Fruit fly (Drosophila melanogaster) whole organism, embryonic: Measurements from ENCODE around the gene Gr61a.
A peak's percentile ranks its signal among the peaks of the same experiment; 100 is the strongest.

Experiments used
- Atf-2 ChIP-seq: fragments of 200-800 bp; sonication (Bioruptor generic); optimal IDR thresholded peaks from 2 replicates; lab custom pipeline; 2016; ENCODE audit warnings: missing biosample characterization, missing genetic modification characterization
- CG10366 ChIP-seq: fragments of 200-800 bp; sonication (Bioruptor generic); IDR thresholded peaks from 2 replicates; pipeline ENCODE4 v1.3.6; 2022; ENCODE audit warnings: missing biosample characterization, missing genetic modification characterization
- CG11085 ChIP-seq: fragments of 200-800 bp; sonication (Bioruptor generic); IDR thresholded peaks from 2 replicates; pipeline ENCODE4 v1.3.6; 2022; ENCODE audit warnings: missing biosample characterization, missing genetic modification characterization
- CG12071 ChIP-seq: fragments of 200-800 bp; sonication (Bioruptor generic); optimal IDR thresholded peaks from 3 replicates; lab custom pipeline; 2018; ENCODE audit warnings: missing biosample characterization, mild to moderate bottlenecking, missing genetic modification characterization
- CG14710 ChIP-seq: fragments of 200-800 bp; sonication (Bioruptor generic); optimal IDR thresholded peaks from 3 replicates; lab custom pipeline; 2019; ENCODE audit warnings: missing biosample characterization, mild to moderate bottlenecking, missing genetic modification characterization, moderate library complexity
- CG14860 ChIP-seq: fragments of 200-800 bp; sonication (Bioruptor generic); IDR thresholded peaks from 3 replicates; pipeline ENCODE4 v1.3.6; 2022; ENCODE audit warnings: missing biosample characterization, missing genetic modification characterization; ENCODE audit not compliant: partially characterized antibody
- CG14965 ChIP-seq: fragments of 200-800 bp; sonication (Bioruptor generic); optimal IDR thresholded peaks from 2 replicates; lab custom pipeline; 2016; ENCODE audit warnings: missing biosample characterization, missing genetic modification characterization, borderline replicate concordance
- CG15269 ChIP-seq: fragments of 200-800 bp; sonication (Bioruptor generic); optimal IDR thresholded peaks from 2 replicates; lab custom pipeline; 2018; ENCODE audit warnings: missing biosample characterization, mild to moderate bottlenecking, missing genetic modification characterization, moderate library complexity
- CG1529 ChIP-seq: fragments of 200-800 bp; sonication (Bioruptor generic); optimal IDR thresholded peaks from 3 replicates; lab custom pipeline; 2018; ENCODE audit warnings: missing biosample characterization, missing genetic modification characterization
- CG16779 ChIP-seq: fragments of 200-800 bp; sonication (Bioruptor generic); IDR thresholded peaks from 2 replicates; pipeline ENCODE4 v1.3.6; 2022; ENCODE audit warnings: missing biosample characterization, missing genetic modification characterization
- CG18262 ChIP-seq: fragments of 200-800 bp; optimal IDR thresholded peaks from 3 replicates; lab custom pipeline; 2019; ENCODE audit warnings: missing biosample characterization, mild to moderate bottlenecking, missing genetic modification characterization, moderate library complexity
- CG2116 ChIP-seq: fragments of 200-800 bp; sonication (Bioruptor generic); optimal IDR thresholded peaks from 3 replicates; lab custom pipeline; 2018; ENCODE audit warnings: missing biosample characterization, mild to moderate bottlenecking, missing genetic modification characterization
- CG2120 ChIP-seq: fragments of 200-800 bp; sonication (Bioruptor generic); optimal IDR thresholded peaks from 3 replicates; lab custom pipeline; 2016; ENCODE audit warnings: missing biosample characterization, missing genetic modification characterization
- CG2129 ChIP-seq: fragments of 200-800 bp; sonication (Bioruptor generic); IDR thresholded peaks from 2 replicates; pipeline ENCODE4 v1.3.6; 2022; ENCODE audit warnings: missing biosample characterization, missing genetic modification characterization; ENCODE audit not compliant: partially characterized antibody
- CG33557 ChIP-seq: fragments of 200-800 bp; sonication (Bioruptor generic); optimal IDR thresholded peaks from 2 replicates; lab custom pipeline; 2019; ENCODE audit warnings: missing biosample characterization, mild to moderate bottlenecking, missing genetic modification characterization, moderate library complexity
- CG4282 ChIP-seq: fragments of 200-800 bp; sonication (Bioruptor generic); optimal IDR thresholded peaks from 2 replicates; lab custom pipeline; 2016; ENCODE audit warnings: missing biosample characterization, missing genetic modification characterization
- CG4328 ChIP-seq: fragments of 200-800 bp; sonication (Bioruptor generic); optimal IDR thresholded peaks from 3 replicates; lab custom pipeline; 2017; ENCODE audit warnings: missing biosample characterization, missing genetic modification reagents, missing genetic modification characterization
- CG43689 ChIP-seq: fragments of 200-800 bp; sonication (Bioruptor generic); IDR thresholded peaks from 2 replicates; pipeline ENCODE4 v1.3.6; 2022; ENCODE audit warnings: missing biosample characterization, missing genetic modification characterization
- CG4730 ChIP-seq: fragments of 200-800 bp; sonication (Bioruptor generic); IDR thresholded peaks from 2 replicates; pipeline ENCODE4 v1.3.6; 2022; ENCODE audit warnings: missing biosample characterization, missing genetic modification characterization
- CG6175 ChIP-seq: fragments of 200-800 bp; sonication (Bioruptor generic); IDR thresholded peaks from 3 replicates; pipeline ENCODE4 v1.3.6; 2022; ENCODE audit warnings: missing biosample characterization, missing genetic modification characterization
- CG6689 ChIP-seq: fragments of 200-800 bp; sonication (Bioruptor generic); IDR thresholded peaks from 2 replicates; pipeline ENCODE4 v1.3.6; 2022; ENCODE audit warnings: missing biosample characterization, missing genetic modification characterization
- CG6791 ChIP-seq: fragments of 200-800 bp; sonication (Bioruptor generic); IDR thresholded peaks from 3 replicates; pipeline ENCODE4 v1.3.6; 2022; ENCODE audit warnings: missing biosample characterization, missing genetic modification characterization; ENCODE audit not compliant: partially characterized antibody
- CG7839 ChIP-seq: fragments of 200-800 bp; sonication (Bioruptor generic); optimal IDR thresholded peaks from 3 replicates; lab custom pipeline; 2018; ENCODE audit warnings: missing biosample characterization, mild to moderate bottlenecking, missing genetic modification characterization, moderate library complexity
- CG8924 ChIP-seq: fragments of 200-800 bp; optimal IDR thresholded peaks from 3 replicates; lab custom pipeline; 2019; ENCODE audit warnings: missing biosample characterization, mild to moderate bottlenecking, missing genetic modification characterization, moderate library complexity
- CG9817 ChIP-seq: fragments of 200-800 bp; sonication (Bioruptor generic); optimal IDR thresholded peaks from 2 replicates; lab custom pipeline; 2018; ENCODE audit warnings: missing biosample characterization, mild to moderate bottlenecking, missing genetic modification characterization, moderate library complexity
- CoRest ChIP-seq: fragments of 200-800 bp; sonication (Bioruptor generic); optimal IDR thresholded peaks from 3 replicates; lab custom pipeline; 2018; ENCODE audit warnings: missing biosample characterization, mild to moderate bottlenecking, missing genetic modification characterization, moderate library complexity
- Dref ChIP-seq: fragments of 200-800 bp; sonication (Bioruptor generic); IDR thresholded peaks from 2 replicates; pipeline ENCODE4 v1.3.6; 2022; ENCODE audit warnings: missing biosample characterization, missing genetic modification characterization
- Fer1 ChIP-seq: fragments of 200-800 bp; sonication (Bioruptor generic); optimal IDR thresholded peaks from 2 replicates; lab custom pipeline; 2017; ENCODE audit warnings: missing biosample characterization, mild to moderate bottlenecking, missing genetic modification characterization
- Mad ChIP-seq: fragments of 200-800 bp; sonication (Bioruptor generic); optimal IDR thresholded peaks from 2 replicates; lab custom pipeline; 2016; ENCODE audit warnings: missing biosample characterization, missing genetic modification characterization
- Max ChIP-seq: fragments of 200-800 bp; sonication (Bioruptor generic); optimal IDR thresholded peaks from 2 replicates; lab custom pipeline; 2016; ENCODE audit warnings: missing biosample characterization, mild to moderate bottlenecking, missing genetic modification characterization
- Myb ChIP-seq: fragments of 200-800 bp; sonication (Bioruptor generic); optimal IDR thresholded peaks from 2 replicates; lab custom pipeline; 2016; ENCODE audit warnings: missing biosample characterization, missing genetic modification characterization
- Ssrp ChIP-seq: fragments of 200-800 bp; sonication (Bioruptor generic); optimal IDR thresholded peaks from 2 replicates; lab custom pipeline; 2018; ENCODE audit warnings: missing biosample characterization, mild to moderate bottlenecking, missing genetic modification characterization, moderate library complexity
- Stat92E ChIP-seq, 3 experiments: fragments of >200 bp in 2 of 3; fragments of 200-800 bp in 1 of 3; sonication (Bioruptor generic) in 1 of 3; optimal IDR thresholded peaks; 2 replicates each; lab custom pipeline; 2017 to 2019; ENCODE audit warnings: missing biosample characterization in 3 of 3, missing genetic modification characterization in 3 of 3, mild to moderate bottlenecking in 1 of 3, moderate library complexity in 1 of 3
- Xbp1 ChIP-seq: fragments of 200-800 bp; sonication (Bioruptor generic); optimal IDR thresholded peaks from 3 replicates; lab custom pipeline; 2016; ENCODE audit warnings: missing biosample characterization, mild to moderate bottlenecking, missing genetic modification characterization
- ap ChIP-seq: fragments of 200-800 bp; sonication (Bioruptor generic); IDR thresholded peaks from 2 replicates; pipeline ENCODE4 v1.3.6; 2022; ENCODE audit warnings: missing biosample characterization, missing genetic modification characterization
- bab2 ChIP-seq: fragments of 200-800 bp; sonication (Bioruptor generic); optimal IDR thresholded peaks from 2 replicates; lab custom pipeline; 2016; ENCODE audit warnings: missing biosample characterization, missing genetic modification characterization
- exex ChIP-seq: fragments of 200-800 bp; sonication (Bioruptor generic); optimal IDR thresholded peaks from 4 replicates; lab custom pipeline; 2018; ENCODE audit warnings: missing biosample characterization, mild to moderate bottlenecking, missing genetic modification characterization, moderate library complexity
- fd102C ChIP-seq: fragments of 200-800 bp; sonication (Bioruptor generic); optimal IDR thresholded peaks from 2 replicates; lab custom pipeline; 2018; ENCODE audit warnings: missing biosample characterization, mild to moderate bottlenecking, missing genetic modification characterization, moderate library complexity
- fru ChIP-seq: fragments of >200 bp; optimal IDR thresholded peaks from 2 replicates; lab custom pipeline; 2017
- fu2 ChIP-seq: fragments of 200-800 bp; sonication (Bioruptor generic); optimal IDR thresholded peaks from 2 replicates; lab custom pipeline; 2016; ENCODE audit warnings: missing biosample characterization, missing genetic modification characterization
- grau ChIP-seq: fragments of 200-800 bp; optimal IDR thresholded peaks from 3 replicates; lab custom pipeline; 2019; ENCODE audit warnings: missing biosample characterization, mild to moderate bottlenecking, missing genetic modification characterization, moderate library complexity
- mam ChIP-seq: fragments of 200-800 bp; sonication (Bioruptor generic); optimal IDR thresholded peaks from 3 replicates; lab custom pipeline; 2016; ENCODE audit warnings: missing biosample characterization, missing genetic modification characterization
- pita ChIP-seq: fragments of 200-800 bp; sonication (Bioruptor generic); optimal IDR thresholded peaks from 2 replicates; lab custom pipeline; 2017; ENCODE audit warnings: missing biosample characterization, mild to moderate bottlenecking, missing genetic modification characterization
- psq ChIP-seq: fragments of 200-800 bp; sonication (Bioruptor generic); optimal IDR thresholded peaks from 2 replicates; lab custom pipeline; 2017; ENCODE audit warnings: missing biosample characterization, missing genetic modification characterization
- row ChIP-seq: fragments of 200-800 bp; sonication (Bioruptor generic); IDR thresholded peaks from 3 replicates; pipeline ENCODE4 v1.3.6; 2022; ENCODE audit warnings: missing biosample characterization, missing genetic modification characterization
- sc ChIP-seq, 3 experiments: fragments of >200 bp in 2 of 3; fragments of 200-800 bp in 1 of 3; sonication (Bioruptor generic) in 1 of 3; optimal IDR thresholded peaks; 2 replicates in 2 of 3; 3 replicates in 1 of 3; lab custom pipeline; 2017; ENCODE audit warnings: mild to moderate bottlenecking in 1 of 3, missing biosample characterization in 1 of 3, missing genetic modification characterization in 1 of 3, missing genetic modification reagents in 1 of 3
- scrt ChIP-seq: fragments of 200-800 bp; sonication (Bioruptor generic); optimal IDR thresholded peaks from 2 replicates; lab custom pipeline; 2018; ENCODE audit warnings: missing biosample characterization, mild to moderate bottlenecking, missing genetic modification characterization, moderate library complexity
- sens ChIP-seq: fragments of 200-800 bp; sonication (Bioruptor generic); peaks from one replicate; lab custom pipeline; 2016; ENCODE audit warnings: missing biosample characterization, missing genetic modification characterization
- tll ChIP-seq, 2 experiments: fragments of 200-800 bp in 1 of 2; fragments of >200 bp in 1 of 2; sonication (Bioruptor generic) in 1 of 2; optimal IDR thresholded peaks; 2 replicates each; lab custom pipeline; 2017 to 2019; ENCODE audit warnings: missing biosample characterization in 2 of 2, missing genetic modification characterization in 2 of 2, mild to moderate bottlenecking in 1 of 2, moderate library complexity in 1 of 2

Gr61a gene

dm6 chr3L:819297-819886, 21.9 kb upstream of the Gr61a start (continued):
- TF ChIP-seq CG4328: peak; percentile 68
- TF ChIP-seq CG2129 (GFP tag; lab: Robert Waterston, UW): no peak
- TF ChIP-seq CG11085 (GFP tag; lab: Robert Waterston, UW): peak; percentile 83
- TF ChIP-seq CG4282 (GFP tag; lab: Kevin White, UChicago): peak; percentile 75
- TF ChIP-seq CG16779 (GFP tag; lab: Robert Waterston, UW): peak; percentile 90
- no peak for TF ChIP-seq sc (optimal IDR thresholded peaks at IDR 0.05; lab: Kevin White, UChicago)
- TF ChIP-seq sc (GFP tag; optimal IDR thresholded peaks at IDR 0.05; lab: Kevin White, UChicago): peak; percentile 69
- TF ChIP-seq CG6175 (GFP tag; lab: Robert Waterston, UW): peak; percentile 87
- peak; percentile 89 for TF ChIP-seq CG2120 (GFP tag; lab: Kevin White, UChicago)
- peak; percentile 86 for TF ChIP-seq mam (GFP tag; lab: Kevin White, UChicago)
- no peak for TF ChIP-seq CG14860 (GFP tag; lab: Robert Waterston, UW)
- peak; percentile 79 for TF ChIP-seq CG18262 (tag; lab: Kevin White, UChicago)
- TF ChIP-seq CG33557 (GFP tag; lab: Kevin White, UChicago): no peak
- TF ChIP-seq ap (GFP tag; lab: Robert Waterston, UW): peak; percentile 92
- TF ChIP-seq CoRest (tag; lab: Kevin White, UChicago): peak; percentile 86
- TF ChIP-seq exex (tag; lab: Kevin White, UChicago): peak; percentile 28
- peak; percentile 43 for TF ChIP-seq psq
- peak; percentile 58 for TF ChIP-seq CG14710 (tag; lab: Kevin White, UChicago)
- peak; percentile 90 for TF ChIP-seq CG6689 (GFP tag; lab: Robert Waterston, UW)
- TF ChIP-seq CG15269: peak; percentile 93
- peak; percentile 92 for TF ChIP-seq CG43689
- peak; percentile 96 for TF ChIP-seq grau (tag; lab: Kevin White, UChicago)
- TF ChIP-seq fu2 (GFP tag; lab: Kevin White, UChicago): peak; percentile 65
- TF ChIP-seq fru (lab: Kevin White, UChicago): no peak
- TF ChIP-seq pita (GFP tag; lab: Kevin White, UChicago): no peak
- peak; percentile 69 for TF ChIP-seq Myb (GFP tag; lab: Kevin White, UChicago)
- no peak for TF ChIP-seq tll (GFP tag; optimal IDR thresholded peaks at IDR 0.05; lab: Kevin White, UChicago)
- peak; percentile 58 for TF ChIP-seq CG14965 (GFP tag; lab: Kevin White, UChicago)
- TF ChIP-seq CG7839 (tag; lab: Kevin White, UChicago): peak; percentile 91
- peak; percentile 36; the same call in 1 of the 2 replicates for TF ChIP-seq Dref (GFP tag; lab: Robert Waterston, UW)
- TF ChIP-seq CG8924 (tag; lab: Kevin White, UChicago): peak; percentile 85
- TF ChIP-seq bab2 (GFP tag; lab: Kevin White, UChicago): peak; percentile 86
- peak; percentile 96 for TF ChIP-seq sens (GFP tag; lab: Kevin White, UChicago)
- peak; percentile 85 for TF ChIP-seq Atf-2 (GFP tag; lab: Kevin White, UChicago)
- peak; percentile 92 for TF ChIP-seq CG12071 (GFP tag; lab: Kevin White, UChicago)
- peak; percentile 80 for TF ChIP-seq scrt (GFP tag; lab: Kevin White, UChicago)
- peak; percentile 67 for TF ChIP-seq Max (GFP tag; lab: Kevin White, UChicago)
- TF ChIP-seq CG9817: peak; percentile 85
- TF ChIP-seq CG6791 (GFP tag; lab: Robert Waterston, UW): no peak
- TF ChIP-seq Ssrp (tag; lab: Kevin White, UChicago): peak; percentile 83
- TF ChIP-seq Mad: peak; percentile 76
- peak; percentile 91 for TF ChIP-seq CG4730 (GFP tag; lab: Robert Waterston, UW)
- TF ChIP-seq CG2116: peak; percentile 36
- peak; percentile 96 for TF ChIP-seq CG10366 (GFP tag; lab: Robert Waterston, UW)
- TF ChIP-seq Fer1: peak; percentile 89
- peak; percentile 79 for TF ChIP-seq CG1529 (GFP tag; lab: Kevin White, UChicago)
- no peak for TF ChIP-seq Stat92E (GFP tag; optimal IDR thresholded peaks at IDR 0.05; lab: Kevin White, UChicago)
- TF ChIP-seq fd102C (GFP tag; lab: Kevin White, UChicago): no peak
- peak; percentile 93 for TF ChIP-seq Xbp1
- peak; percentile 95 for TF ChIP-seq row
